Worm (Caenorhabditis elegans) whole organism, L4/young adult: Measurements from ENCODE around the gene C29F7.2.

ENCODE experiments used
- W03F9.2 ChIP-seq: fragments of 150-350 bp; optimal IDR thresholded peaks from 2 replicates; lab custom pipeline; 2014; ENCODE audit warnings: missing biosample characterization, missing genetic modification characterization
- dao-5 ChIP-seq: sonication (generic microtip); optimal IDR thresholded peaks from 2 replicates; lab custom pipeline; 2016; ENCODE audit warnings: missing genotype, missing genetic modification characterization, moderate library complexity, missing compliant biosample characterization
- him-1 ChIP-seq: sonication (generic microtip); optimal IDR thresholded peaks from 2 replicates; lab custom pipeline; 2016; ENCODE audit warnings: missing genotype, missing genetic modification reagents, missing genetic modification characterization, missing compliant biosample characterization

DNA sequence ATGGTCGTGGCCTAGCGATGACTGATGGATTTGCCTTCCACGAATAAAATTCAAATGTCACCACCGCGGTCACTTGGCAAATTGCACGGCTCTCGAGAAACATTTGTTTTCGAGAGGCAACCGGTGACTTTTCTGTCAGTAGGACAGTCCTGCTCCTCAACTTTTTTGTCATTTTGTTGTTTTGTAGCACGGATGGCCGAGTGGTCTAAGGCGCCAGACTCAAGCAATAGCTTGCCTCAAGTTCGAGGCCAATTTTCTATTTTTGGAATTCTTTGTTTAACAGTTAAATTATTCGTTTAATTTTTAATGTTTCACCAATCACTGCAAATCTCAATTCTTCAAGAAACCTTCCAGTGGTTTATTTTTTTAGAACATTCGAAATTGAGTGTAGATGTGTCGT is 28.4 kb downstream of the C29F7.2 start:
- TF ChIP-seq dao-5 (tag; lab: Kevin White, UChicago) (no peak), him-1 (tag; lab: Kevin White, UChicago) (no peak), W03F9.2 (tag; lab: Kevin White, UChicago) (no peak)
